Worm (Caenorhabditis elegans) whole organism, L1 larva: ENCODE data around the gene srh-255.

Experiments
- ama-1 ChIP-seq: fragments of 150-350 bp; optimal IDR thresholded peaks from 2 replicates; lab custom pipeline; 2014
- mab-9 ChIP-seq: fragments of 200-800 bp; sonication (Bioruptor generic); IDR thresholded peaks from 2 replicates; pipeline ENCODE4 v1.3.6; 2022; ENCODE audit warnings: missing genetic modification reagents, missing genetic modification characterization, missing compliant biosample characterization
- mep-1 ChIP-seq: fragments of 150-350 bp; optimal IDR thresholded peaks from 2 replicates; lab custom pipeline; 2014; ENCODE audit warnings: missing biosample characterization, missing genetic modification characterization
- nhr-77 ChIP-seq: fragments of 150-350 bp; optimal IDR thresholded peaks from 2 replicates; lab custom pipeline; 2014; ENCODE audit warnings: missing biosample characterization, missing genetic modification characterization
- nhr-90 ChIP-seq: sonication (generic microtip); optimal IDR thresholded peaks from 2 replicates; lab custom pipeline; 2016; ENCODE audit warnings: mild to moderate bottlenecking, missing genetic modification characterization, missing compliant biosample characterization; ENCODE audit not compliant: poor library complexity
- skn-1 ChIP-seq: fragments of 150-350 bp; optimal IDR thresholded peaks from 2 replicates; lab custom pipeline; 2014; ENCODE audit warnings: missing biosample characterization, missing genetic modification characterization
- snpc-4 ChIP-seq: fragments of 150-350 bp; optimal IDR thresholded peaks from 2 replicates; lab custom pipeline; 2014; ENCODE audit warnings: missing biosample characterization, missing genetic modification characterization
- unc-62 ChIP-seq: fragments of 150-350 bp; optimal IDR thresholded peaks from 2 replicates; lab custom pipeline; 2014; ENCODE audit warnings: missing biosample characterization, missing genetic modification reagents, missing genetic modification characterization
- unc-86 ChIP-seq: sonication (generic microtip); optimal IDR thresholded peaks from 2 replicates; lab custom pipeline; 2016; ENCODE audit warnings: missing genetic modification characterization, missing compliant biosample characterization

DNA sequence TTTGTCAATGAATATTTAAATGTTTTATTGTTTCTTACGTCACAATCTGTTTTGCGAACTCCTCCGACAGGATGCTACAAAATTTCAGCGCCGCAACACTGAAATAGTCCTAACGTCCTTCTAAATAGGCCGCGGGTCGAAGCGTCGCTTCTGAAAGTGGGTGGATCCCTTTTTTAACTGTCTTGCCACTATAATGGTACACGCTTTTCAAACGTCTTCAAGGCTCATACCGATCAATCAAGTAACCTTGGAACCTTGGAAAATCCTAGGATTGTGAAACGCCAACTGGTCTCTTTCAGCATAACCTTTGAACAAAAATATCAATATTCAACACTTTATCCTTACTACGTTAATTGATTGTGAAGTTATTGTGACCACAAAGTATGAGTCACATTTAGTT, 1.9 kb downstream of the srh-255 start:
- TF ChIP-seq snpc-4 (tag; lab: Kevin White, UChicago) (no peak), mab-9 (GFP tag; lab: Robert Waterston, UW) (no peak), nhr-90 (tag; lab: Kevin White, UChicago) (no peak), ama-1 (lab: Kevin White, UChicago) (no peak), skn-1 (tag; lab: Kevin White, UChicago) (no peak), nhr-77 (tag; lab: Kevin White, UChicago) (no peak), unc-86 (tag; lab: Kevin White, UChicago) (no peak), unc-62 (GFP tag; lab: Kevin White, UChicago) (no peak), mep-1 (tag; lab: Kevin White, UChicago) (no peak)
